Fruit fly (Drosophila melanogaster) whole organism, embryonic: Measurements from ENCODE around the gene Sgp.

Experiments
- Ada2b ChIP-seq: fragments of 200-800 bp; sonication (Bioruptor generic); IDR thresholded peaks from 2 replicates; pipeline ENCODE4 v1.3.6; 2022; ENCODE audit warnings: missing biosample characterization, missing genetic modification characterization
- Asciz ChIP-seq: fragments of 200-800 bp; sonication (Bioruptor generic); optimal IDR thresholded peaks from 2 replicates; lab custom pipeline; 2017; ENCODE audit warnings: missing biosample characterization, mild to moderate bottlenecking, missing genetic modification characterization, missing genetic modification reagents
- CG10321 ChIP-seq: fragments of 200-800 bp; sonication (Bioruptor generic); IDR thresholded peaks from 2 replicates; pipeline ENCODE4 v1.3.6; 2022; ENCODE audit warnings: missing biosample characterization, missing genetic modification characterization
- CG12236 ChIP-seq: fragments of 200-800 bp; sonication (Bioruptor generic); optimal IDR thresholded peaks from 2 replicates; lab custom pipeline; 2016; ENCODE audit warnings: missing biosample characterization, missing genetic modification characterization
- CG13775 ChIP-seq: fragments of 200-800 bp; sonication (Bioruptor generic); optimal IDR thresholded peaks from 3 replicates; lab custom pipeline; 2017; ENCODE audit warnings: missing biosample characterization, mild to moderate bottlenecking, missing genetic modification characterization
- CG14965 ChIP-seq: fragments of 200-800 bp; sonication (Bioruptor generic); optimal IDR thresholded peaks from 2 replicates; lab custom pipeline; 2016; ENCODE audit warnings: missing biosample characterization, missing genetic modification characterization, borderline replicate concordance
- CG15073 ChIP-seq: fragments of 200-800 bp; sonication (Bioruptor generic); optimal IDR thresholded peaks from 2 replicates; lab custom pipeline; 2016; ENCODE audit warnings: missing biosample characterization, missing genetic modification characterization
- CG1792 ChIP-seq: fragments of 200-800 bp; sonication (Bioruptor generic); optimal IDR thresholded peaks from 2 replicates; lab custom pipeline; 2016; ENCODE audit warnings: missing biosample characterization, missing genetic modification characterization
- CG18476 ChIP-seq: fragments of 200-800 bp; sonication (Bioruptor generic); optimal IDR thresholded peaks from 2 replicates; lab custom pipeline; 2016; ENCODE audit warnings: missing biosample characterization, mild to moderate bottlenecking, missing genetic modification characterization
- CG18599 ChIP-seq: fragments of 200-800 bp; sonication (Bioruptor generic); optimal IDR thresholded peaks from 3 replicates; lab custom pipeline; 2017; ENCODE audit warnings: missing biosample characterization, missing genetic modification characterization, mild to moderate bottlenecking, moderate library complexity, missing genetic modification reagents
- CG2116 ChIP-seq: fragments of 200-800 bp; sonication (Bioruptor generic); optimal IDR thresholded peaks from 3 replicates; lab custom pipeline; 2018; ENCODE audit warnings: missing biosample characterization, mild to moderate bottlenecking, missing genetic modification characterization
- CG2129 ChIP-seq: fragments of 200-800 bp; sonication (Bioruptor generic); IDR thresholded peaks from 2 replicates; pipeline ENCODE4 v1.3.6; 2022; ENCODE audit warnings: missing biosample characterization, missing genetic modification characterization; ENCODE audit not compliant: partially characterized antibody
- CG30431 ChIP-seq: fragments of 200-800 bp; sonication (Bioruptor generic); optimal IDR thresholded peaks from 2 replicates; lab custom pipeline; 2017; ENCODE audit warnings: missing biosample characterization, missing genetic modification characterization
- CG3065 ChIP-seq: fragments of 200-800 bp; sonication (Bioruptor generic); optimal IDR thresholded peaks from 2 replicates; lab custom pipeline; 2016; ENCODE audit warnings: missing biosample characterization, missing genetic modification characterization
- CG31388 ChIP-seq: fragments of 200-800 bp; sonication (Bioruptor generic); optimal IDR thresholded peaks from 2 replicates; lab custom pipeline; 2016; ENCODE audit warnings: missing biosample characterization, missing genetic modification characterization
- CG4707 ChIP-seq: fragments of 200-800 bp; sonication (Bioruptor generic); optimal IDR thresholded peaks from 2 replicates; lab custom pipeline; 2018; ENCODE audit warnings: missing biosample characterization, mild to moderate bottlenecking, missing genetic modification characterization, moderate library complexity
- CG6272 ChIP-seq: fragments of 200-800 bp; sonication (Bioruptor generic); IDR thresholded peaks from 2 replicates; pipeline ENCODE4 v1.3.6; 2022; ENCODE audit warnings: missing biosample characterization, missing genetic modification characterization
- CG7928 ChIP-seq: fragments of 200-800 bp; sonication (Bioruptor generic); optimal IDR thresholded peaks from 2 replicates; lab custom pipeline; 2017; ENCODE audit warnings: missing biosample characterization, mild to moderate bottlenecking, missing genetic modification characterization
- CG8944 ChIP-seq: fragments of 200-800 bp; sonication (Bioruptor generic); optimal IDR thresholded peaks from 3 replicates; lab custom pipeline; 2016; ENCODE audit warnings: missing biosample characterization, missing genetic modification characterization
- D19B ChIP-seq: fragments of 200-800 bp; sonication (Bioruptor generic); optimal IDR thresholded peaks from 2 replicates; lab custom pipeline; 2017; ENCODE audit warnings: missing biosample characterization, mild to moderate bottlenecking, missing genetic modification characterization
- Doc2 ChIP-seq: fragments of 200-800 bp; sonication (Bioruptor generic); IDR thresholded peaks from 2 replicates; pipeline ENCODE4 v1.3.6; 2022; ENCODE audit warnings: missing biosample characterization, missing genetic modification characterization
- Ets97D ChIP-seq: fragments of 200-800 bp; sonication (Bioruptor generic); optimal IDR thresholded peaks from 3 replicates; lab custom pipeline; 2016; ENCODE audit warnings: missing biosample characterization, missing genetic modification characterization
- Kr ChIP-seq: fragments of 200-800 bp; sonication (Bioruptor generic); optimal IDR thresholded peaks from 2 replicates; lab custom pipeline; 2017; ENCODE audit warnings: missing biosample characterization, mild to moderate bottlenecking, missing genetic modification characterization
- Myb ChIP-seq: fragments of 200-800 bp; sonication (Bioruptor generic); optimal IDR thresholded peaks from 2 replicates; lab custom pipeline; 2016; ENCODE audit warnings: missing biosample characterization, missing genetic modification characterization
- NFAT ChIP-seq: fragments of 200-800 bp; sonication (Bioruptor generic); IDR thresholded peaks from 2 replicates; pipeline ENCODE4 v1.3.6; 2022; ENCODE audit warnings: missing biosample characterization, missing genetic modification characterization
- Side ChIP-seq: fragments of 200-800 bp; sonication (Bioruptor generic); optimal IDR thresholded peaks from 2 replicates; lab custom pipeline; 2016; ENCODE audit warnings: missing biosample characterization, missing genetic modification characterization
- Sry-δ ChIP-seq: fragments of 200-800 bp; sonication (Bioruptor generic); optimal IDR thresholded peaks from 2 replicates; lab custom pipeline; 2016; ENCODE audit warnings: missing biosample characterization, missing genetic modification characterization
- ara ChIP-seq: fragments of 200-800 bp; sonication (Bioruptor generic); IDR thresholded peaks from 2 replicates; pipeline ENCODE4 v1.3.6; 2022; ENCODE audit warnings: missing biosample characterization, missing genetic modification characterization
- ash1 ChIP-seq: fragments of 200-800 bp; sonication (Bioruptor generic); optimal IDR thresholded peaks from 2 replicates; lab custom pipeline; 2018; ENCODE audit warnings: missing biosample characterization, mild to moderate bottlenecking, missing genetic modification characterization
- ci ChIP-seq: fragments of 200-800 bp; sonication (Bioruptor generic); IDR thresholded peaks from 3 replicates; pipeline ENCODE4 v1.3.6; 2022; ENCODE audit warnings: missing biosample characterization, missing genetic modification characterization
- dan ChIP-seq: fragments of 200-800 bp; sonication (Bioruptor generic); IDR thresholded peaks from 2 replicates; pipeline ENCODE4 v1.3.6; 2022; ENCODE audit warnings: missing biosample characterization, missing genetic modification characterization
- emc ChIP-seq: fragments of 200-800 bp; sonication (Bioruptor generic); optimal IDR thresholded peaks from 2 replicates; lab custom pipeline; 2016; ENCODE audit warnings: missing biosample characterization, missing genetic modification characterization
- fu2 ChIP-seq: fragments of 200-800 bp; sonication (Bioruptor generic); optimal IDR thresholded peaks from 2 replicates; lab custom pipeline; 2016; ENCODE audit warnings: missing biosample characterization, missing genetic modification characterization
- kah ChIP-seq: fragments of 200-800 bp; sonication (Bioruptor generic); optimal IDR thresholded peaks from 2 replicates; lab custom pipeline; 2018; ENCODE audit warnings: missing biosample characterization, mild to moderate bottlenecking, missing genetic modification characterization
- oc ChIP-seq: fragments of 200-800 bp; sonication (Bioruptor generic); optimal IDR thresholded peaks from 2 replicates; lab custom pipeline; 2018; ENCODE audit warnings: missing biosample characterization, mild to moderate bottlenecking, missing genetic modification characterization, moderate library complexity
- org-1 ChIP-seq: fragments of 200-800 bp; sonication (Bioruptor generic); optimal IDR thresholded peaks from 2 replicates; lab custom pipeline; 2017; ENCODE audit warnings: missing biosample characterization, missing genetic modification characterization
- otp ChIP-seq: fragments of 200-800 bp; sonication (Bioruptor generic); IDR thresholded peaks from 3 replicates; pipeline ENCODE4, ENCODE4 v1.3.6; 2022; ENCODE audit warnings: missing biosample characterization, missing genetic modification characterization
- p53 ChIP-seq: fragments of 200-800 bp; sonication (Bioruptor generic); optimal IDR thresholded peaks from 2 replicates; lab custom pipeline; 2016; ENCODE audit warnings: missing biosample characterization, missing genetic modification characterization
- phol ChIP-seq: fragments of 200-800 bp; sonication (Bioruptor generic); optimal IDR thresholded peaks from 3 replicates; lab custom pipeline; 2018; ENCODE audit warnings: missing biosample characterization, mild to moderate bottlenecking, missing genetic modification characterization, moderate library complexity
- prd ChIP-seq, 3 experiments: fragments of >200 bp in 2 of 3; fragments of 200-800 bp in 1 of 3; sonication (Bioruptor generic) in 1 of 3; optimal IDR thresholded peaks in 2 of 3; IDR thresholded peaks in 1 of 3; 2 replicates in 2 of 3; 3 replicates in 1 of 3; pipeline versions ENCODE4 v1.3.6 to Lab custom; 2017 to 2022; ENCODE audit warnings: missing biosample characterization in 1 of 3, missing genetic modification characterization in 1 of 3
- schlank ChIP-seq: fragments of 200-800 bp; sonication (Bioruptor generic); optimal IDR thresholded peaks from 2 replicates; lab custom pipeline; 2018; ENCODE audit warnings: missing biosample characterization, mild to moderate bottlenecking, missing genetic modification characterization
- seq ChIP-seq: fragments of 200-800 bp; sonication (Bioruptor generic); IDR thresholded peaks from 2 replicates; pipeline ENCODE4 v1.3.6; 2022; ENCODE audit warnings: missing biosample characterization, missing genetic modification characterization
- sim ChIP-seq: fragments of 200-800 bp; sonication (Bioruptor generic); IDR thresholded peaks from 2 replicates; pipeline ENCODE4 v1.3.6; 2022; ENCODE audit warnings: missing biosample characterization, missing genetic modification characterization
- ttk ChIP-seq: fragments of 200-800 bp; sonication (Bioruptor generic); IDR thresholded peaks from 2 replicates; pipeline ENCODE4 v2.1.2; 2022; ENCODE audit warnings: missing biosample characterization, missing genetic modification characterization
- tup ChIP-seq: fragments of 200-800 bp; sonication (Bioruptor generic); optimal IDR thresholded peaks from 2 replicates; lab custom pipeline; 2016; ENCODE audit warnings: missing biosample characterization, mild to moderate bottlenecking, missing genetic modification characterization, moderate library complexity
- twi ChIP-seq: fragments of 200-800 bp; optimal IDR thresholded peaks from 2 replicates; lab custom pipeline; 2019; ENCODE audit warnings: missing biosample characterization, mild to moderate bottlenecking, missing genetic modification characterization, moderate library complexity
- tx ChIP-seq: fragments of 200-800 bp; sonication (Bioruptor generic); optimal IDR thresholded peaks from 2 replicates; lab custom pipeline; 2016; ENCODE audit warnings: missing biosample characterization, missing genetic modification characterization
- vfl ChIP-seq: fragments of 200-800 bp; sonication (Bioruptor generic); optimal IDR thresholded peaks from 2 replicates; lab custom pipeline; 2016; ENCODE audit warnings: missing biosample characterization, missing genetic modification characterization
- wdn ChIP-seq: fragments of 200-800 bp; sonication (Bioruptor generic); IDR thresholded peaks from 2 replicates; pipeline ENCODE4 v1.3.6; 2022; ENCODE audit warnings: missing biosample characterization, missing genetic modification characterization

The Sgp gene

dm6 chr2L:8535394-8536176 lies 16.1 kb downstream of the Sgp start (continued):
- peak; percentile 14 for TF ChIP-seq oc (tag; lab: Kevin White, UChicago)
- TF ChIP-seq CG13775 (GFP tag; lab: Kevin White, UChicago) = peak; percentile 93
- no peak for TF ChIP-seq emc (GFP tag; lab: Kevin White, UChicago)
- peak; percentile 38 for TF ChIP-seq Side (GFP tag; lab: Kevin White, UChicago)
- peak; percentile 64 for TF ChIP-seq NFAT (GFP tag; lab: Robert Waterston, UW)
- 0 out of 3 replicates have a peak, but pooled peaks have one; percentile 26 for TF ChIP-seq otp (GFP tag; lab: Robert Waterston, UW)
- peak; percentile 93 for TF ChIP-seq Asciz (GFP tag; lab: Kevin White, UChicago)
- TF ChIP-seq wdn = no peak; the same call in none of the 2 replicates
- TF ChIP-seq CG18476 (GFP tag; lab: Kevin White, UChicago) = peak; percentile 82
- peak; percentile 59 for TF ChIP-seq CG6272 (GFP tag; lab: Robert Waterston, UW)
- peak; percentile 12 for TF ChIP-seq tx (GFP tag; lab: Kevin White, UChicago)
- TF ChIP-seq schlank (tag; lab: Kevin White, UChicago) = peak; percentile 44
- TF ChIP-seq ash1 (GFP tag; lab: Kevin White, UChicago) = no peak
- TF ChIP-seq tup = peak; percentile 33
- TF ChIP-seq CG12236 (GFP tag; lab: Kevin White, UChicago) = no peak
- TF ChIP-seq D19B (GFP tag; lab: Kevin White, UChicago) = peak; percentile 85
- peak; percentile 60 for TF ChIP-seq CG15073
- TF ChIP-seq CG7928 (GFP tag; lab: Kevin White, UChicago) = peak; percentile 62
- TF ChIP-seq CG10321 (GFP tag; lab: Robert Waterston, UW) = peak; percentile 34; the same call in 1 of the 2 replicates
- TF ChIP-seq CG31388 = peak; percentile 48
- peak; percentile 83 for TF ChIP-seq kah
- TF ChIP-seq fu2 (GFP tag; lab: Kevin White, UChicago) = peak; percentile 17
- TF ChIP-seq ttk (GFP tag; lab: Robert Waterston, UW) = peak; percentile 72
- TF ChIP-seq ci (GFP tag; lab: Robert Waterston, UW) = peak; percentile 72
- no peak for TF ChIP-seq dan (GFP tag; lab: Robert Waterston, UW)
- TF ChIP-seq Doc2 (GFP tag; lab: Robert Waterston, UW) = no peak
- no peak for TF ChIP-seq CG2129 (GFP tag; lab: Robert Waterston, UW)
- TF ChIP-seq CG18599 (GFP tag; lab: Kevin White, UChicago) = peak; percentile 89
- TF ChIP-seq CG3065 = peak; percentile 71
- peak; percentile 88 for TF ChIP-seq org-1 (GFP tag; lab: Kevin White, UChicago)
- peak; percentile 61 for TF ChIP-seq CG2116 (GFP tag; lab: Kevin White, UChicago)
- peak; percentile 19 for TF ChIP-seq Ets97D
- TF ChIP-seq CG4707 (GFP tag; lab: Kevin White, UChicago) = peak; percentile 7
- TF ChIP-seq CG30431 (GFP tag; lab: Kevin White, UChicago) = peak; percentile 79
- TF ChIP-seq CG1792 (GFP tag; lab: Kevin White, UChicago) = no peak
- TF ChIP-seq Kr (GFP tag; lab: Kevin White, UChicago) = no peak
- no peak for TF ChIP-seq Sry-δ (GFP tag; lab: Kevin White, UChicago)
- TF ChIP-seq Ada2b = peak; percentile 60
- peak; percentile 24 for TF ChIP-seq vfl (GFP tag; lab: Kevin White, UChicago)
- TF ChIP-seq CG8944 = no peak
- peak; percentile 75 for TF ChIP-seq ara
- peak; percentile 63 for TF ChIP-seq seq
- TF ChIP-seq sim (GFP tag; lab: Robert Waterston, UW) = peak; percentile 61; the same call in 1 of the 2 replicates
- TF ChIP-seq prd (optimal IDR thresholded peaks at IDR 0.05; lab: Kevin White, UChicago) = no peak
- peak; percentile 81; the same call in 2 of the 3 replicates for TF ChIP-seq prd (GFP tag; IDR thresholded peaks at IDR 0.05; lab: Robert Waterston, UW)
- TF ChIP-seq p53 (GFP tag; lab: Kevin White, UChicago) = no peak
- TF ChIP-seq CG14965 = no peak
- TF ChIP-seq twi (tag; lab: Kevin White, UChicago) = peak; percentile 81
- peak; percentile 96 for TF ChIP-seq phol
- peak; percentile 14 for TF ChIP-seq Myb (GFP tag; lab: Kevin White, UChicago)
